Worm (Caenorhabditis elegans) whole organism, L1 larva: ENCODE measurements around the gene aexr-2.

ENCODE experiments used
- C04F5.9 ChIP-seq: sonication (generic microtip); optimal IDR thresholded peaks from 2 replicates; lab custom pipeline; 2016; ENCODE audit warnings: missing genetic modification characterization, missing compliant biosample characterization
- F16B12.6 ChIP-seq: fragments of 150-350 bp; optimal IDR thresholded peaks from 2 replicates; lab custom pipeline; 2014; ENCODE audit warnings: missing biosample characterization, missing genetic modification characterization
- Y116A8C.19 ChIP-seq: sonication (generic microtip); optimal IDR thresholded peaks from 2 replicates; lab custom pipeline; 2016; ENCODE audit warnings: missing compliant biosample characterization, missing genetic modification characterization, borderline replicate concordance
- alr-1 ChIP-seq: fragments of 200-800 bp; sonication (Bioruptor generic); optimal IDR thresholded peaks from 2 replicates; lab custom pipeline; 2018; ENCODE audit warnings: borderline replicate concordance, mild to moderate bottlenecking, missing genetic modification characterization, missing compliant biosample characterization
- aly-2 ChIP-seq: fragments of 150-350 bp; optimal IDR thresholded peaks from 2 replicates; lab custom pipeline; 2014; ENCODE audit warnings: missing biosample characterization, missing genetic modification characterization
- ama-1 ChIP-seq: fragments of 150-350 bp; optimal IDR thresholded peaks from 2 replicates; lab custom pipeline; 2014
- ceh-63 ChIP-seq: fragments of 200-800 bp; sonication (Bioruptor generic); optimal IDR thresholded peaks from 2 replicates; lab custom pipeline; 2018; ENCODE audit warnings: mild to moderate bottlenecking, missing genetic modification characterization, missing compliant biosample characterization
- ceh-82 ChIP-seq, 3 experiments: fragments of 150-350 bp in 1 of 3; sonication (generic microtip) in 2 of 3; optimal IDR thresholded peaks; 2 replicates each; lab custom pipeline; 2014 to 2017; ENCODE audit warnings: missing biosample characterization in 3 of 3, missing genetic modification characterization in 3 of 3
- ceh-88 ChIP-seq: fragments of 200-800 bp; sonication (Bioruptor generic); IDR thresholded peaks from 2 replicates; pipeline ENCODE4 v1.3.6; 2022; ENCODE audit warnings: missing genetic modification characterization, missing compliant biosample characterization
- dpl-1 ChIP-seq, 3 experiments: fragments of 150-350 bp in 2 of 3; sonication (generic microtip) in 1 of 3; optimal IDR thresholded peaks; 2 replicates each; lab custom pipeline; 2014 to 2017; ENCODE audit warnings: missing biosample characterization in 3 of 3, missing genetic modification characterization in 3 of 3, missing genetic modification reagents in 3 of 3
- efl-3 ChIP-seq: fragments of 200-800 bp; sonication (Bioruptor generic); optimal IDR thresholded peaks from 2 replicates; lab custom pipeline; 2018; ENCODE audit warnings: mild to moderate bottlenecking, missing genetic modification characterization, missing compliant biosample characterization
- egl-27 ChIP-seq, 2 experiments: fragments of 150-350 bp in 1 of 2; sonication (generic microtip); optimal IDR thresholded peaks; 3 replicates each; lab custom pipeline; 2017 to 2018; ENCODE audit warnings: missing biosample characterization in 2 of 2, missing genetic modification characterization in 2 of 2, missing genetic modification reagents in 2 of 2
- elt-2 ChIP-seq: sonication (generic microtip); optimal IDR thresholded peaks from 2 replicates; lab custom pipeline; 2016; ENCODE audit warnings: missing genetic modification characterization, mild to moderate bottlenecking, inconsistent platforms, missing compliant biosample characterization, missing genetic modification reagents
- elt-3 ChIP-seq, 6 experiments: fragments of 150-350 bp in 1 of 6; sonication (generic microtip); optimal IDR thresholded peaks; 2 replicates each; lab custom pipeline; 2017 to 2018; ENCODE audit warnings: missing biosample characterization in 6 of 6, missing genetic modification characterization in 6 of 6, inconsistent platforms in 1 of 6
- ets-5 ChIP-seq: fragments of 200-800 bp; sonication (Bioruptor generic); IDR thresholded peaks from 2 replicates; pipeline ENCODE4 v1.3.6; 2022; ENCODE audit warnings: missing genetic modification characterization, missing compliant biosample characterization
- fkh-10 ChIP-seq: sonication (generic microtip); optimal IDR thresholded peaks from 2 replicates; lab custom pipeline; 2017; ENCODE audit warnings: missing biosample characterization, missing genetic modification reagents, missing genetic modification characterization
- fkh-4 ChIP-seq: sonication (generic microtip); optimal IDR thresholded peaks from 2 replicates; lab custom pipeline; 2016; ENCODE audit warnings: missing compliant biosample characterization, missing genetic modification characterization, borderline replicate concordance
- fkh-8 ChIP-seq: sonication (generic microtip); optimal IDR thresholded peaks from 2 replicates; lab custom pipeline; 2016; ENCODE audit warnings: mild to moderate bottlenecking, missing genetic modification characterization, missing compliant biosample characterization
- grh-1 ChIP-seq: fragments of 200-800 bp; sonication (Bioruptor generic); IDR thresholded peaks from 2 replicates; pipeline ENCODE4 v1.3.6; 2022; ENCODE audit warnings: missing genetic modification reagents, missing genetic modification characterization, missing compliant biosample characterization
- hlh-17 ChIP-seq: fragments of 200-800 bp; sonication (Bioruptor generic); optimal IDR thresholded peaks from 2 replicates; lab custom pipeline; 2018; ENCODE audit warnings: missing genetic modification characterization, mild to moderate bottlenecking, missing compliant biosample characterization, moderate library complexity, borderline replicate concordance
- hlh-4 ChIP-seq: sonication (generic microtip); optimal IDR thresholded peaks from 2 replicates; lab custom pipeline; 2016; ENCODE audit warnings: mild to moderate bottlenecking, missing genetic modification characterization, missing compliant biosample characterization
- irx-1 ChIP-seq: sonication (generic microtip); optimal IDR thresholded peaks from 2 replicates; lab custom pipeline; 2016; ENCODE audit warnings: missing genetic modification characterization, missing compliant biosample characterization
- lin-13 ChIP-seq: fragments of 150-350 bp; optimal IDR thresholded peaks from 2 replicates; lab custom pipeline; 2014; ENCODE audit warnings: missing biosample characterization, missing genetic modification reagents, missing genetic modification characterization
- lin-15B ChIP-seq: fragments of 150-350 bp; sonication (generic microtip); optimal IDR thresholded peaks from 3 replicates; lab custom pipeline; 2014; ENCODE audit warnings: missing biosample characterization, missing genetic modification characterization
- lin-35 ChIP-seq, 2 experiments: fragments of 150-350 bp; optimal IDR thresholded peaks; 2 replicates each; lab custom pipeline; 2014; ENCODE audit warnings: missing biosample characterization in 2 of 2, missing genetic modification characterization in 2 of 2, missing genetic modification reagents in 2 of 2
- lin-39 ChIP-seq: fragments of 150-350 bp; optimal IDR thresholded peaks from 2 replicates; lab custom pipeline; 2014; ENCODE audit warnings: missing biosample characterization, missing genetic modification reagents, missing genetic modification characterization
- lir-3 ChIP-seq: sonication (generic microtip); optimal IDR thresholded peaks from 2 replicates; lab custom pipeline; 2016; ENCODE audit warnings: mild to moderate bottlenecking, missing genetic modification characterization, moderate library complexity, missing compliant biosample characterization; ENCODE audit not compliant: poor library complexity
- lsy-2 ChIP-seq, 2 experiments: fragments of 150-350 bp; optimal IDR thresholded peaks; 2 replicates each; lab custom pipeline; 2014; ENCODE audit warnings: missing biosample characterization in 2 of 2, missing genetic modification characterization in 2 of 2
- mdl-1 ChIP-seq, 2 experiments: fragments of 150-350 bp; optimal IDR thresholded peaks; 2 replicates each; lab custom pipeline; 2014 to 2017; ENCODE audit warnings: missing biosample characterization in 2 of 2, missing genetic modification characterization in 2 of 2, inconsistent platforms in 1 of 2
- mef-2 ChIP-seq: fragments of 150-350 bp; optimal IDR thresholded peaks from 2 replicates; lab custom pipeline; 2014; ENCODE audit warnings: missing biosample characterization, missing genetic modification characterization
- nhr-12 ChIP-seq: sonication (generic microtip); optimal IDR thresholded peaks from 2 replicates; lab custom pipeline; 2017; ENCODE audit warnings: missing biosample characterization, missing genetic modification characterization
- nhr-20 ChIP-seq: sonication (generic microtip); optimal IDR thresholded peaks from 2 replicates; lab custom pipeline; 2016; ENCODE audit warnings: mild to moderate bottlenecking, missing genetic modification characterization, missing compliant biosample characterization
- nhr-237 ChIP-seq: fragments of 150-350 bp; optimal IDR thresholded peaks from 2 replicates; lab custom pipeline; 2014; ENCODE audit warnings: missing biosample characterization, missing genetic modification characterization
- nhr-28 ChIP-seq: fragments of 150-350 bp; optimal IDR thresholded peaks from 2 replicates; lab custom pipeline; 2014; ENCODE audit warnings: missing biosample characterization, missing genetic modification characterization
- nhr-47 ChIP-seq: sonication (generic microtip); optimal IDR thresholded peaks from 2 replicates; lab custom pipeline; 2016; ENCODE audit warnings: mild to moderate bottlenecking, missing genetic modification characterization, moderate library complexity, missing compliant biosample characterization
- nhr-71 ChIP-seq: sonication (generic microtip); optimal IDR thresholded peaks from 2 replicates; lab custom pipeline; 2016; ENCODE audit warnings: mild to moderate bottlenecking, missing genetic modification characterization, moderate library complexity, missing compliant biosample characterization
- nhr-77 ChIP-seq: fragments of 150-350 bp; optimal IDR thresholded peaks from 2 replicates; lab custom pipeline; 2014; ENCODE audit warnings: missing biosample characterization, missing genetic modification characterization
- nhr-90 ChIP-seq: sonication (generic microtip); optimal IDR thresholded peaks from 2 replicates; lab custom pipeline; 2016; ENCODE audit warnings: mild to moderate bottlenecking, missing genetic modification characterization, missing compliant biosample characterization; ENCODE audit not compliant: poor library complexity
- pax-3 ChIP-seq: fragments of 200-800 bp; sonication (Bioruptor generic); optimal IDR thresholded peaks from 2 replicates; lab custom pipeline; 2018; ENCODE audit warnings: mild to moderate bottlenecking, missing genetic modification characterization, moderate library complexity, missing compliant biosample characterization
- pqm-1 ChIP-seq: sonication (generic microtip); optimal IDR thresholded peaks from 3 replicates; lab custom pipeline; 2017; ENCODE audit warnings: missing biosample characterization, missing genetic modification characterization
- rnt-1 ChIP-seq: sonication (generic microtip); optimal IDR thresholded peaks from 2 replicates; lab custom pipeline; 2016; ENCODE audit warnings: mild to moderate bottlenecking, missing genetic modification characterization, moderate library complexity, missing compliant biosample characterization
- skn-1 ChIP-seq: fragments of 150-350 bp; optimal IDR thresholded peaks from 2 replicates; lab custom pipeline; 2014; ENCODE audit warnings: missing biosample characterization, missing genetic modification characterization
- snu-23 ChIP-seq: sonication (generic microtip); optimal IDR thresholded peaks from 2 replicates; lab custom pipeline; 2016; ENCODE audit warnings: missing genetic modification characterization, missing compliant biosample characterization
- sptf-1 ChIP-seq: fragments of 150-350 bp; optimal IDR thresholded peaks from 2 replicates; lab custom pipeline; 2014; ENCODE audit warnings: missing biosample characterization, missing genetic modification characterization
- sup-37 ChIP-seq: fragments of 200-800 bp; sonication (Bioruptor generic); optimal IDR thresholded peaks from 2 replicates; lab custom pipeline; 2018; ENCODE audit warnings: mild to moderate bottlenecking, missing genetic modification characterization, missing compliant biosample characterization
- swsn-7 ChIP-seq: sonication (generic microtip); optimal IDR thresholded peaks from 2 replicates; lab custom pipeline; 2016; ENCODE audit warnings: missing genetic modification characterization, missing compliant biosample characterization
- tlp-1 ChIP-seq: fragments of 150-350 bp; optimal IDR thresholded peaks from 2 replicates; lab custom pipeline; 2014; ENCODE audit warnings: missing biosample characterization, missing genetic modification characterization
- unc-62 ChIP-seq: fragments of 150-350 bp; optimal IDR thresholded peaks from 2 replicates; lab custom pipeline; 2014; ENCODE audit warnings: missing biosample characterization, missing genetic modification reagents, missing genetic modification characterization
- unc-86 ChIP-seq: sonication (generic microtip); optimal IDR thresholded peaks from 2 replicates; lab custom pipeline; 2016; ENCODE audit warnings: missing genetic modification characterization, missing compliant biosample characterization
- vab-15 ChIP-seq: sonication (generic microtip); optimal IDR thresholded peaks from 2 replicates; lab custom pipeline; 2017; ENCODE audit warnings: missing genotype, mild to moderate bottlenecking, missing genetic modification characterization, missing compliant biosample characterization
- xbp-1 ChIP-seq: sonication (generic microtip); optimal IDR thresholded peaks from 2 replicates; lab custom pipeline; 2016; ENCODE audit warnings: missing genetic modification characterization, missing compliant biosample characterization
- zip-4 ChIP-seq: fragments of 200-800 bp; sonication (Bioruptor generic); optimal IDR thresholded peaks from 2 replicates; lab custom pipeline; 2018; ENCODE audit warnings: mild to moderate bottlenecking, missing genetic modification characterization, moderate library complexity, missing compliant biosample characterization
- ztf-11 ChIP-seq, 2 experiments: sonication (generic microtip); optimal IDR thresholded peaks; 2 replicates each; lab custom pipeline; 2016 to 2017; ENCODE audit warnings: missing genetic modification characterization in 2 of 2, missing biosample characterization in 1 of 2, missing compliant biosample characterization in 1 of 2

Gene aexr-2

DNA sequence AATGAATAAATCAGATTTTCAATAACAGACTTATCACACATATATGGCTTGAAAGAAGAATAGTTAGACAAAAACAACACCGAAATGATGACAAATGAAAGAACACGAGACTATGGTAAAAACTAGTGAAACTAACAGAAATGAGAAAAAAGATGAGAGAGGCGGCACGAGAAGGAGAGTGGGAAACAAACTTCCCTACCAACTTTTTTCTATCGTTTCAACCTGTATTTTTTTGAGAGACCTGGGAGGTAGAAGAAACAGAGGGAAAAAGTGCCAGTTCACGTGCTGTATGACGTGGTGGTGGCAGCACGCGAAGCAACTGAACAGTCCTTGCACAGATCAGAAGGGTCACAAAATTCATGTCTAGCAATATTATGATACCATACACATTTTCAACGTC is 11.5 kb upstream of the aexr-2 start:
- TF ChIP-seq irx-1 (tag; lab: Kevin White, UChicago), result no peak
- TF ChIP-seq lsy-2 (tag; optimal IDR thresholded peaks at IDR 0.05; lab: Kevin White, UChicago), result peak; percentile 7 to 32
- TF ChIP-seq tlp-1 (tag; lab: Kevin White, UChicago), result no peak
- TF ChIP-seq grh-1 (GFP tag; lab: Robert Waterston, UW), result peak; percentile 33; the same call in 1 of the 2 replicates
- no peak for TF ChIP-seq ceh-82 (tag; optimal IDR thresholded peaks at IDR 0.05; lab: Kevin White, UChicago)
- TF ChIP-seq pqm-1, result no peak
- TF ChIP-seq ceh-88 (GFP tag; lab: Robert Waterston, UW), result no peak
- no peak for TF ChIP-seq swsn-7
- peak; percentile 98 for TF ChIP-seq skn-1 (tag; lab: Kevin White, UChicago)
- no peak for TF ChIP-seq mef-2 (tag; lab: Kevin White, UChicago)
- TF ChIP-seq lin-35 (GFP tag; optimal IDR thresholded peaks at IDR 0.05; lab: Kevin White, UChicago), result peak in 1 of 2 experiments; percentile 75
- peak; percentile 23 for TF ChIP-seq lir-3
- no peak for TF ChIP-seq sup-37 (GFP tag; lab: Kevin White, UChicago)
- TF ChIP-seq ets-5 (GFP tag; lab: Robert Waterston, UW), result no peak
- peak; percentile 35 for TF ChIP-seq nhr-47 (tag; lab: Kevin White, UChicago)
- no peak for TF ChIP-seq ztf-11 (tag; optimal IDR thresholded peaks at IDR 0.05; lab: Kevin White, UChicago)
- peak; percentile 84 for TF ChIP-seq nhr-71 (tag; lab: Kevin White, UChicago)
- no peak for TF ChIP-seq xbp-1 (tag; lab: Kevin White, UChicago)
- TF ChIP-seq aly-2, result no peak
- TF ChIP-seq hlh-17 (GFP tag; lab: Kevin White, UChicago), result no peak
- no peak for TF ChIP-seq unc-62 (GFP tag; lab: Kevin White, UChicago)
- no peak for TF ChIP-seq egl-27 (tag; optimal IDR thresholded peaks at IDR 0.05; lab: Kevin White, UChicago)
- no peak for TF ChIP-seq hlh-4 (tag; lab: Kevin White, UChicago)
- no peak for TF ChIP-seq ama-1 (lab: Kevin White, UChicago)
- no peak for TF ChIP-seq efl-3 (GFP tag; lab: Kevin White, UChicago)
- no peak for TF ChIP-seq rnt-1 (tag; lab: Kevin White, UChicago)
- TF ChIP-seq vab-15 (tag; lab: Kevin White, UChicago), result no peak
- TF ChIP-seq zip-4, result no peak
- TF ChIP-seq dpl-1 (GFP tag; optimal IDR thresholded peaks at IDR 0.05; lab: Kevin White, UChicago), result no peak
- TF ChIP-seq nhr-237 (tag; lab: Kevin White, UChicago), result no peak
- TF ChIP-seq lin-39 (tag; lab: Kevin White, UChicago), result no peak
- no peak for TF ChIP-seq lin-15B
- peak; percentile 21 for TF ChIP-seq lin-13 (GFP tag; lab: Kevin White, UChicago)
- TF ChIP-seq fkh-10 (GFP tag; lab: Kevin White, UChicago), result no peak
- peak; percentile 90 for TF ChIP-seq nhr-20 (tag; lab: Kevin White, UChicago)
- peak; percentile 42 for TF ChIP-seq nhr-90 (tag; lab: Kevin White, UChicago)
- no peak for TF ChIP-seq pax-3 (tag; lab: Kevin White, UChicago)
- peak in 1 of 2 experiments; percentile 78 for TF ChIP-seq mdl-1 (tag; optimal IDR thresholded peaks at IDR 0.05; lab: Kevin White, UChicago)
- TF ChIP-seq F16B12.6, result no peak
- no peak for TF ChIP-seq C04F5.9 (tag; lab: Kevin White, UChicago)
- no peak for TF ChIP-seq fkh-8 (tag; lab: Kevin White, UChicago)
- TF ChIP-seq nhr-77 (tag; lab: Kevin White, UChicago), result peak; percentile 5
- no peak for TF ChIP-seq ceh-63
- TF ChIP-seq elt-3 (tag; optimal IDR thresholded peaks at IDR 0.05; lab: Kevin White, UChicago), result peak in 2 of 6 experiments; percentile 26 to 60
- no peak for TF ChIP-seq nhr-12 (tag; lab: Kevin White, UChicago)
- no peak for TF ChIP-seq alr-1 (tag; lab: Kevin White, UChicago)
- no peak for TF ChIP-seq nhr-28 (tag; lab: Kevin White, UChicago)
- peak; percentile 27 for TF ChIP-seq elt-2 (tag; lab: Kevin White, UChicago)
- TF ChIP-seq snu-23 (GFP tag; lab: Kevin White, UChicago), result peak; percentile 78
- TF ChIP-seq sptf-1 (tag; lab: Kevin White, UChicago), result no peak
- TF ChIP-seq unc-86, result no peak
- TF ChIP-seq Y116A8C.19 (tag; lab: Kevin White, UChicago), result no peak
- no peak for TF ChIP-seq fkh-4
